Worm (Caenorhabditis elegans): Measurements from ENCODE around the gene K02D10.2.

- no peak for TF ChIP-seq elt-4 (tag; optimal IDR thresholded peaks at IDR 0.05)
- TF ChIP-seq unc-86 (tag; optimal IDR thresholded peaks at IDR 0.05) = no peak
- no peak for TF ChIP-seq tbx-2 (tag; optimal IDR thresholded peaks at IDR 0.05)
- no peak for TF ChIP-seq tbx-7 (tag; optimal IDR thresholded peaks at IDR 0.05)
- TF ChIP-seq npax-4 (tag; optimal IDR thresholded peaks at IDR 0.05) = no peak
- no peak for TF ChIP-seq nhr-11 (tag; optimal IDR thresholded peaks at IDR 0.05)
- no peak for TF ChIP-seq pha-2 (tag; optimal IDR thresholded peaks at IDR 0.05)
- TF ChIP-seq ahr-1 (tag; optimal IDR thresholded peaks at IDR 0.05) = no peak
- TF ChIP-seq elt-2 (tag; optimal IDR thresholded peaks at IDR 0.05) = no peak
- TF ChIP-seq sox-4 (tag; optimal IDR thresholded peaks at IDR 0.05) = no peak
Observed at ce11 chrIII:8739786-8740185, 31.3 kb downstream of the K02D10.2 start.
